Worm (Caenorhabditis elegans) whole organism, L4 larva: Measurements from ENCODE around the gene K10B3.1.

Experiments
- F44E2.7 ChIP-seq: fragments of 200-800 bp; sonication (Bioruptor generic); IDR thresholded peaks from 2 replicates; pipeline ENCODE4 v2.1.2; 2022; ENCODE audit warnings: missing genetic modification characterization, missing compliant biosample characterization
- T26A8.4 ChIP-seq: fragments of 200-800 bp; sonication (Bioruptor generic); IDR thresholded peaks from 2 replicates; pipeline ENCODE4 v1.3.6; 2022; ENCODE audit warnings: missing genetic modification characterization, missing compliant biosample characterization
- ZK337.2 ChIP-seq: fragments of 200-800 bp; sonication (Bioruptor generic); IDR thresholded peaks from 2 replicates; pipeline ENCODE4 v1.3.6; 2022; ENCODE audit warnings: missing genetic modification reagents, missing genetic modification characterization, missing compliant biosample characterization
- ZK546.5 ChIP-seq, 2 experiments: sonication (generic microtip); optimal IDR thresholded peaks; 2 replicates each; lab custom pipeline; 2017; ENCODE audit warnings: missing biosample characterization in 2 of 2, missing genetic modification characterization in 2 of 2
- aly-2 ChIP-seq: sonication (generic microtip); optimal IDR thresholded peaks from 2 replicates; lab custom pipeline; 2018; ENCODE audit warnings: missing biosample characterization, missing genetic modification characterization
- attf-4 ChIP-seq: sonication (generic microtip); optimal IDR thresholded peaks from 3 replicates; lab custom pipeline; 2017; ENCODE audit warnings: missing biosample characterization, missing genetic modification characterization
- ceh-20 ChIP-seq: fragments of 200-800 bp; sonication (Bioruptor generic); IDR thresholded peaks from 2 replicates; pipeline ENCODE4 v1.3.6; 2022; ENCODE audit warnings: missing genetic modification reagents, missing genetic modification characterization, missing compliant biosample characterization
- ceh-32 ChIP-seq: sonication (generic microtip); optimal IDR thresholded peaks from 2 replicates; lab custom pipeline; 2016; ENCODE audit warnings: mild to moderate bottlenecking, missing genetic modification characterization, missing compliant biosample characterization; ENCODE audit not compliant: poor library complexity
- ceh-62 ChIP-seq: sonication (generic microtip); optimal IDR thresholded peaks from 2 replicates; lab custom pipeline; 2017; ENCODE audit warnings: missing biosample characterization, missing genetic modification characterization
- ceh-82 ChIP-seq: sonication (generic microtip); optimal IDR thresholded peaks from 2 replicates; lab custom pipeline; 2017; ENCODE audit warnings: missing biosample characterization, missing genetic modification characterization
- cey-2 ChIP-seq: sonication (generic microtip); optimal IDR thresholded peaks from 3 replicates; lab custom pipeline; 2017; ENCODE audit warnings: missing genetic modification characterization, mild to moderate bottlenecking, missing compliant biosample characterization, antibody characterized with exemption, borderline replicate concordance; ENCODE audit not compliant: insufficient read depth
- daf-12 ChIP-seq: fragments of 150-350 bp; optimal IDR thresholded peaks from 2 replicates; lab custom pipeline; 2014; ENCODE audit warnings: missing biosample characterization, missing genetic modification reagents, missing genetic modification characterization
- dmd-6 ChIP-seq: fragments of 200-800 bp; sonication (Bioruptor generic); IDR thresholded peaks from 2 replicates; pipeline ENCODE4 v1.3.6; 2022; ENCODE audit warnings: missing genetic modification reagents, missing genetic modification characterization, missing compliant biosample characterization
- egl-43 ChIP-seq: fragments of 200-800 bp; sonication (Bioruptor generic); IDR thresholded peaks from 2 replicates; pipeline ENCODE4 v1.3.6; 2022; ENCODE audit warnings: missing genetic modification reagents, missing genetic modification characterization, missing compliant biosample characterization
- hif-1 ChIP-seq, 2 experiments: sonication (generic microtip); optimal IDR thresholded peaks; 2 replicates each; lab custom pipeline; 2016 to 2017; ENCODE audit warnings: missing compliant biosample characterization in 2 of 2, missing genetic modification characterization in 2 of 2, missing genetic modification reagents in 2 of 2, missing genotype in 2 of 2, mild to moderate bottlenecking in 1 of 2
- hlh-30 ChIP-seq: sonication (generic microtip); optimal IDR thresholded peaks from 2 replicates; lab custom pipeline; 2017; ENCODE audit warnings: antibody characterized with exemption, mild to moderate bottlenecking, missing genetic modification characterization, missing compliant biosample characterization; ENCODE audit not compliant: insufficient read depth
- hmg-1.1 ChIP-seq: fragments of 200-800 bp; sonication (Bioruptor generic); IDR thresholded peaks from 2 replicates; pipeline ENCODE4 v1.3.6; 2022; ENCODE audit warnings: missing genetic modification reagents, missing genetic modification characterization, missing compliant biosample characterization
- jun-1 ChIP-seq: fragments of 150-350 bp; optimal IDR thresholded peaks from 2 replicates; lab custom pipeline; 2014; ENCODE audit warnings: missing biosample characterization, missing genetic modification reagents, missing genetic modification characterization
- lim-7 ChIP-seq: fragments of 200-800 bp; sonication (Bioruptor generic); IDR thresholded peaks from 2 replicates; pipeline ENCODE4 v1.3.6; 2022; ENCODE audit warnings: missing genetic modification characterization, missing compliant biosample characterization
- lin-1 ChIP-seq: fragments of 200-800 bp; sonication (Bioruptor generic); IDR thresholded peaks from 2 replicates; pipeline ENCODE4 v1.3.6; 2022; ENCODE audit warnings: missing genetic modification reagents, missing genetic modification characterization, missing compliant biosample characterization
- lin-38 ChIP-seq: fragments of 200-800 bp; sonication (Bioruptor generic); IDR thresholded peaks from 2 replicates; pipeline ENCODE4 v1.3.6; 2022; ENCODE audit warnings: missing genetic modification reagents, missing genetic modification characterization, missing compliant biosample characterization
- lin-39 ChIP-seq: fragments of 150-350 bp; optimal IDR thresholded peaks from 2 replicates; lab custom pipeline; 2014; ENCODE audit warnings: missing biosample characterization, missing genetic modification reagents, missing genetic modification characterization
- lsy-2 ChIP-seq, 2 experiments: fragments of 150-350 bp in 1 of 2; sonication (generic microtip) in 1 of 2; optimal IDR thresholded peaks; 2 replicates each; lab custom pipeline; 2014 to 2017; ENCODE audit warnings: missing biosample characterization in 2 of 2, missing genetic modification characterization in 2 of 2
- mdt-29 ChIP-seq: fragments of 200-800 bp; sonication (Bioruptor generic); IDR thresholded peaks from 2 replicates; pipeline ENCODE4 v1.3.6; 2022; ENCODE audit warnings: missing genetic modification reagents, missing genetic modification characterization, missing compliant biosample characterization
- mep-1 ChIP-seq: fragments of 150-350 bp; sonication (generic microtip); optimal IDR thresholded peaks from 3 replicates; lab custom pipeline; 2014; ENCODE audit warnings: missing biosample characterization, missing genetic modification characterization
- mes-2 ChIP-seq: sonication (generic microtip); optimal IDR thresholded peaks from 2 replicates; lab custom pipeline; 2016; ENCODE audit warnings: missing genotype, mild to moderate bottlenecking, missing genetic modification characterization, missing compliant biosample characterization; ENCODE audit not compliant: poor library complexity, severe bottlenecking
- mxl-3 ChIP-seq: fragments of 200-800 bp; sonication (Bioruptor generic); optimal IDR thresholded peaks from 2 replicates; lab custom pipeline; 2018; ENCODE audit warnings: mild to moderate bottlenecking, missing genetic modification characterization, missing compliant biosample characterization
- nhr-10 ChIP-seq: fragments of 150-350 bp; optimal IDR thresholded peaks from 2 replicates; lab custom pipeline; 2014; ENCODE audit warnings: missing biosample characterization, missing genetic modification characterization
- nhr-102 ChIP-seq: sonication (generic microtip); optimal IDR thresholded peaks from 2 replicates; lab custom pipeline; 2016; ENCODE audit warnings: mild to moderate bottlenecking, missing genetic modification characterization, moderate library complexity, missing compliant biosample characterization
- nhr-11 ChIP-seq: fragments of 150-350 bp; optimal IDR thresholded peaks from 2 replicates; lab custom pipeline; 2014; ENCODE audit warnings: missing biosample characterization, missing genetic modification characterization
- nhr-237 ChIP-seq: sonication (generic microtip); optimal IDR thresholded peaks from 2 replicates; lab custom pipeline; 2017; ENCODE audit warnings: missing biosample characterization, missing genetic modification characterization
- nhr-48 ChIP-seq: sonication (generic microtip); optimal IDR thresholded peaks from 2 replicates; lab custom pipeline; 2016; ENCODE audit warnings: mild to moderate bottlenecking, missing genetic modification characterization, missing compliant biosample characterization
- nhr-6 ChIP-seq: fragments of 150-350 bp; optimal IDR thresholded peaks from 2 replicates; lab custom pipeline; 2014; ENCODE audit warnings: missing biosample characterization, missing genetic modification characterization
- nhr-76 ChIP-seq: fragments of 150-350 bp; optimal IDR thresholded peaks from 2 replicates; lab custom pipeline; 2014; ENCODE audit warnings: missing biosample characterization, missing genetic modification characterization
- pha-4 ChIP-seq, 2 experiments: fragments of 150-350 bp in 1 of 2; fragments of 200-800 bp in 1 of 2; sonication (Bioruptor generic) in 1 of 2; IDR thresholded peaks in 1 of 2; optimal IDR thresholded peaks in 1 of 2; 2 replicates each; pipeline versions ENCODE4 v1.3.6 to Lab custom; 2014 to 2022; ENCODE audit warnings: missing genetic modification characterization in 2 of 2, missing genetic modification reagents in 2 of 2, missing biosample characterization in 1 of 2, missing compliant biosample characterization in 1 of 2
- saeg-2 ChIP-seq: fragments of 200-800 bp; sonication (Bioruptor generic); IDR thresholded peaks from 2 replicates; pipeline ENCODE4 v1.3.6; 2022; ENCODE audit warnings: missing genetic modification reagents, missing genetic modification characterization, missing compliant biosample characterization
- sdz-12 ChIP-seq: fragments of 200-800 bp; sonication (Bioruptor generic); optimal IDR thresholded peaks from 2 replicates; lab custom pipeline; 2018; ENCODE audit warnings: mild to moderate bottlenecking, missing genetic modification characterization, missing compliant biosample characterization
- snpc-1.2 ChIP-seq: fragments of 200-800 bp; sonication (Bioruptor generic); IDR thresholded peaks from 2 replicates; pipeline ENCODE4 v1.3.6; 2022; ENCODE audit warnings: missing genetic modification reagents, missing genetic modification characterization, missing compliant biosample characterization
- spr-1 ChIP-seq: sonication (generic microtip); optimal IDR thresholded peaks from 2 replicates; lab custom pipeline; 2016; ENCODE audit warnings: mild to moderate bottlenecking, missing genetic modification characterization, missing compliant biosample characterization
- tag-97 ChIP-seq: fragments of 200-800 bp; sonication (Bioruptor generic); IDR thresholded peaks from 2 replicates; pipeline ENCODE4 v1.3.6; 2022; ENCODE audit warnings: missing genetic modification characterization, missing compliant biosample characterization
- tra-1 ChIP-seq: fragments of 200-800 bp; sonication (Bioruptor generic); IDR thresholded peaks from 2 replicates; pipeline ENCODE4 v1.3.6; 2022; ENCODE audit warnings: missing genetic modification reagents, missing genetic modification characterization, missing compliant biosample characterization
- unc-130 ChIP-seq: sonication (generic microtip); optimal IDR thresholded peaks from 2 replicates; lab custom pipeline; 2016; ENCODE audit warnings: missing genetic modification reagents, missing genetic modification characterization, missing compliant biosample characterization
- unc-62 ChIP-seq, 3 experiments: fragments of 150-350 bp in 1 of 3; sonication (generic microtip); optimal IDR thresholded peaks in 2 of 3; peaks in 1 of 3; 1 replicate in 1 of 3; 2 replicates in 2 of 3; lab custom pipeline; 2014 to 2017; ENCODE audit warnings: missing biosample characterization in 3 of 3, missing genetic modification characterization in 3 of 3, missing genetic modification reagents in 3 of 3, missing genotype in 1 of 3
- zfp-2 ChIP-seq: sonication (generic microtip); optimal IDR thresholded peaks from 2 replicates; lab custom pipeline; 2016; ENCODE audit warnings: mild to moderate bottlenecking, missing genetic modification characterization, missing compliant biosample characterization
- zfp-3 ChIP-seq: fragments of 200-800 bp; sonication (Bioruptor generic); conservative IDR thresholded peaks from 2 replicates; pipeline ENCODE4 v1.3.6; 2022; ENCODE audit warnings: missing genetic modification reagents, missing genetic modification characterization, missing compliant biosample characterization
- zip-2 ChIP-seq: fragments of 150-350 bp; optimal IDR thresholded peaks from 2 replicates; lab custom pipeline; 2014; ENCODE audit warnings: missing biosample characterization, missing genetic modification characterization
- ztf-11 ChIP-seq: fragments of 150-350 bp; optimal IDR thresholded peaks from 2 replicates; lab custom pipeline; 2014; ENCODE audit warnings: missing biosample characterization, missing genetic modification characterization
- ztf-7 ChIP-seq: fragments of 150-350 bp; optimal IDR thresholded peaks from 2 replicates; lab custom pipeline; 2014; ENCODE audit warnings: missing biosample characterization, missing genetic modification characterization

K10B3.1 gene

DNA sequence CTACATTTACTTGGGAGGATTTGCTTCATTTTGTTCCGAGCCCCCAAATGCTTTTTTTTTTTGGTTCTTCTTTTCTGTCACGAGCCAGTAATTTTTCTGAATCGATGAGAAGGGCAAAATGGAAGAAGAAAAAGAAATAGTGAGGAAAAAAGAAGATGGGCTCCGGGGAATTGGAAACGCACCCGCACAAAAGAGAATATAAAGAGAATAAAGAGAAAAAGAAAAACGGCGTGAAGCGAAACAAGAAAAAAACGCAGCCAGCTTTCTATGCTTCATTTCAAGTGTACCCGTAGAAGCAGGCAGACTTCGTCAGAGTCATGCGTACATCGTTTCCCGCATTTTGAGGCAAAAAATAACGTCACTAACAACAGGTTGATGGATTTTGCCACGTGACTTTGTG, 24.2 kb upstream of the K10B3.1 start (continued):
- no peak for TF ChIP-seq aly-2 (tag; lab: Kevin White, UChicago)
- no peak for TF ChIP-seq tra-1 (GFP tag; lab: Robert Waterston, UW)
- no peak for TF ChIP-seq jun-1 (tag; lab: Kevin White, UChicago)
- TF ChIP-seq nhr-6 (tag; lab: Kevin White, UChicago) = no peak
- TF ChIP-seq saeg-2 (GFP tag; lab: Robert Waterston, UW) = no peak
- no peak for TF ChIP-seq lim-7
- TF ChIP-seq attf-4 (tag; lab: Kevin White, UChicago) = no peak
- TF ChIP-seq hmg-1.1 = no peak
- no peak for TF ChIP-seq zfp-2
- no peak for TF ChIP-seq ceh-32
- no peak for TF ChIP-seq daf-12
- no peak for TF ChIP-seq tag-97 (GFP tag; lab: Robert Waterston, UW)
- TF ChIP-seq nhr-11 (tag; lab: Kevin White, UChicago) = no peak
- peak in 1 of 2 experiments; percentile 76 for TF ChIP-seq unc-62 (GFP tag; optimal IDR thresholded peaks at IDR 0.05 in 1 of 2; lab: Kevin White, UChicago)
- no peak for TF ChIP-seq unc-62 (tag; optimal IDR thresholded peaks at IDR 0.05; lab: Kevin White, UChicago)
- no peak for TF ChIP-seq nhr-10 (tag; lab: Kevin White, UChicago)
- no peak for TF ChIP-seq mep-1
- no peak for TF ChIP-seq cey-2 (tag; lab: Kevin White, UChicago)
- TF ChIP-seq pha-4 (GFP tag; IDR thresholded peaks at IDR 0.05; lab: Robert Waterston, UW) = no peak
- TF ChIP-seq pha-4 (tag; optimal IDR thresholded peaks at IDR 0.05; lab: Kevin White, UChicago) = no peak
- TF ChIP-seq ceh-82 (tag; lab: Kevin White, UChicago) = no peak
- no peak for TF ChIP-seq F44E2.7 (GFP tag; lab: Robert Waterston, UW)
- no peak for TF ChIP-seq sdz-12 (GFP tag; lab: Kevin White, UChicago)
- TF ChIP-seq, all 104 proteins: peak for 14

DNA sequence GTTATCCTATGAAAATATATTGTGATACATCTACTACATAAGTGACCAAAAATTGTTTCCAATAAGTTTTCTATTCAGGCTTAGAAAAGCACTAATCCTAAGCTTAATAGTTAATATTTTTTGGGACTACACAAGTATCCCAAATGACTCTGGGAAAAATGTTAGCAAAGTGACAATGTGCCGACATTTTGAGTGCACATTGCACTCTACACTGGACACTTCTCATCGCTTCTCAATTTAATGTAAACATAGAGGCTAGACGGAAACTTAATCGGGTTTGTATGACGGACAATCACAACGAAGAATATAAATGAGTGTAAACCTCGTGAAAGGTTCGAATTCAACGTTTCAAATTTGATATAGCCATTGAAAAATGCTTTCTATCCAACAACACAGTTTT, 23.6 kb upstream of the K10B3.1 start:
- TF ChIP-seq zip-2 (tag; lab: Kevin White, UChicago) (no peak), nhr-11 (tag; lab: Kevin White, UChicago) (peak; percentile 78), egl-43 (GFP tag; lab: Robert Waterston, UW) (no peak), nhr-76 (no peak), ZK337.2 (GFP tag; lab: Robert Waterston, UW) (no peak), attf-4 (tag; lab: Kevin White, UChicago) (no peak), zfp-2 (no peak), ztf-7 (tag; lab: Kevin White, UChicago) (peak; percentile 45), mep-1 (peak; percentile 82), ceh-20 (GFP tag; lab: Robert Waterston, UW) (0 out of 2 replicates have a peak, but pooled peaks have one; percentile 12), snpc-1.2 (GFP tag; lab: Robert Waterston, UW) (no peak), lsy-2 (tag; optimal IDR thresholded peaks at IDR 0.05; lab: Kevin White, UChicago) (peak in 1 of 2 experiments; percentile 66), zfp-3 (GFP tag; lab: Robert Waterston, UW) (0 out of 2 replicates have a peak, but pooled peaks have one; percentile 75), mxl-3 (GFP tag; lab: Kevin White, UChicago) (peak; percentile 4), dmd-6 (GFP tag; lab: Robert Waterston, UW) (peak; percentile 50), hlh-30 (tag; lab: Kevin White, UChicago) (peak; percentile 2), unc-130 (no peak), nhr-102 (tag; lab: Kevin White, UChicago) (peak; percentile 40), spr-1 (tag; lab: Kevin White, UChicago) (no peak), mdt-29 (GFP tag; lab: Robert Waterston, UW) (no peak), ceh-32 (no peak), lin-39 (no peak), hif-1 (tag; optimal IDR thresholded peaks at IDR 0.05; lab: Kevin White, UChicago) (peak in 1 of 2 experiments; percentile 26), nhr-237 (tag; lab: Kevin White, UChicago) (no peak), tag-97 (GFP tag; lab: Robert Waterston, UW) (no peak), lin-1 (0 out of 2 replicates have a peak, but pooled peaks have one; percentile 44), ztf-11 (tag; lab: Kevin White, UChicago) (no peak), ceh-62 (no peak), ZK546.5 (tag; optimal IDR thresholded peaks at IDR 0.05; lab: Kevin White, UChicago) (no peak), T26A8.4 (GFP tag; lab: Robert Waterston, UW) (peak; percentile 26), mes-2 (tag; lab: Kevin White, UChicago) (peak; percentile 71), lin-38 (GFP tag; lab: Robert Waterston, UW) (peak; percentile 28; the same call in 1 of the 2 replicates), nhr-48 (peak; percentile 75), pha-4 (GFP tag; IDR thresholded peaks at IDR 0.05; lab: Robert Waterston, UW) (no peak), pha-4 (tag; optimal IDR thresholded peaks at IDR 0.05; lab: Kevin White, UChicago) (no peak)
